Fruit fly (Drosophila melanogaster) whole organism, prepupa: ENCODE data around the gene D.
A peak's percentile ranks its signal among the peaks of the same experiment; 100 is the strongest.

Source experiments
- Blimp-1 ChIP-seq: fragments of 200-800 bp; sonication (Bioruptor generic); optimal IDR thresholded peaks from 3 replicates; lab custom pipeline; 2017; ENCODE audit warnings: missing biosample characterization, missing genetic modification characterization, mild to moderate bottlenecking, moderate library complexity, missing genetic modification reagents
- CG10631 ChIP-seq: fragments of 200-800 bp; sonication (Bioruptor generic); optimal IDR thresholded peaks from 2 replicates; lab custom pipeline; 2016; ENCODE audit warnings: missing biosample characterization, missing genetic modification characterization
- CG10669 ChIP-seq: fragments of 200-800 bp; sonication (Bioruptor generic); optimal IDR thresholded peaks from 3 replicates; lab custom pipeline; 2018; ENCODE audit warnings: missing biosample characterization, mild to moderate bottlenecking, missing genetic modification characterization, moderate library complexity
- CG11294 ChIP-seq: fragments of 200-800 bp; sonication (Bioruptor generic); IDR thresholded peaks from 2 replicates; pipeline ENCODE4 v1.3.6; 2022; ENCODE audit warnings: missing biosample characterization, missing genetic modification characterization
- CG11762 ChIP-seq: fragments of 200-800 bp; sonication (Bioruptor generic); optimal IDR thresholded peaks from 3 replicates; lab custom pipeline; 2016; ENCODE audit warnings: missing biosample characterization, missing genetic modification characterization; ENCODE audit not compliant: insufficient read depth
- CG11902 ChIP-seq: fragments of 200-800 bp; sonication (Bioruptor generic); optimal IDR thresholded peaks from 3 replicates; lab custom pipeline; 2016; ENCODE audit warnings: missing biosample characterization, missing genetic modification characterization
- CG15336 ChIP-seq: fragments of 200-800 bp; sonication (Bioruptor generic); IDR thresholded peaks from 2 replicates; pipeline ENCODE4 v1.3.6; 2022; ENCODE audit warnings: missing biosample characterization, missing genetic modification characterization
- CG1621 ChIP-seq: fragments of 200-800 bp; sonication (Bioruptor generic); optimal IDR thresholded peaks from 3 replicates; lab custom pipeline; 2018; ENCODE audit warnings: missing biosample characterization, mild to moderate bottlenecking, missing genetic modification characterization
- CG16779 ChIP-seq: fragments of 200-800 bp; sonication (Bioruptor generic); optimal IDR thresholded peaks from 3 replicates; lab custom pipeline; 2017; ENCODE audit warnings: missing biosample characterization, mild to moderate bottlenecking, missing genetic modification characterization
- CG3032 ChIP-seq: fragments of 200-800 bp; optimal IDR thresholded peaks from 2 replicates; lab custom pipeline; 2019; ENCODE audit warnings: missing biosample characterization, mild to moderate bottlenecking, missing genetic modification characterization, moderate library complexity
- CG31627 ChIP-seq: fragments of 200-800 bp; sonication (Bioruptor generic); optimal IDR thresholded peaks from 3 replicates; lab custom pipeline; 2016; ENCODE audit warnings: missing biosample characterization, missing genetic modification characterization
- CG32006 ChIP-seq: fragments of 200-800 bp; sonication (Bioruptor generic); optimal IDR thresholded peaks from 3 replicates; lab custom pipeline; 2017; ENCODE audit warnings: missing biosample characterization, mild to moderate bottlenecking, missing genetic modification characterization
- CG3919 ChIP-seq: fragments of 200-800 bp; sonication (Bioruptor generic); optimal IDR thresholded peaks from 3 replicates; lab custom pipeline; 2016; ENCODE audit warnings: missing biosample characterization, missing genetic modification characterization
- CG6163 ChIP-seq: fragments of 200-800 bp; sonication (Bioruptor generic); IDR thresholded peaks from 3 replicates; pipeline ENCODE4 v1.3.6; 2022; ENCODE audit warnings: missing biosample characterization, missing genetic modification characterization
- CG6276 ChIP-seq: fragments of 200-800 bp; sonication (Bioruptor generic); optimal IDR thresholded peaks from 2 replicates; lab custom pipeline; 2017; ENCODE audit warnings: missing biosample characterization, mild to moderate bottlenecking, missing genetic modification characterization
- CG6792 ChIP-seq: fragments of 200-800 bp; sonication (Bioruptor generic); optimal IDR thresholded peaks from 3 replicates; lab custom pipeline; 2016; ENCODE audit warnings: missing biosample characterization, missing genetic modification characterization
- CG6808 ChIP-seq: fragments of 200-800 bp; sonication (Bioruptor generic); optimal IDR thresholded peaks from 3 replicates; lab custom pipeline; 2017; ENCODE audit warnings: missing biosample characterization, missing genetic modification characterization, mild to moderate bottlenecking, moderate library complexity, missing genetic modification reagents
- CG6854 ChIP-seq: fragments of 200-800 bp; sonication (Bioruptor generic); optimal IDR thresholded peaks from 2 replicates; lab custom pipeline; 2017; ENCODE audit warnings: missing biosample characterization, mild to moderate bottlenecking, missing genetic modification characterization
- CG7368 ChIP-seq: fragments of 200-800 bp; sonication (Bioruptor generic); optimal IDR thresholded peaks from 3 replicates; lab custom pipeline; 2016; ENCODE audit warnings: missing biosample characterization, missing genetic modification characterization
- CG8632 ChIP-seq: fragments of 200-800 bp; sonication (Bioruptor generic); optimal IDR thresholded peaks from 3 replicates; lab custom pipeline; 2016; ENCODE audit warnings: missing biosample characterization, missing genetic modification characterization
- CG9139 ChIP-seq: fragments of 200-800 bp; sonication (Bioruptor generic); optimal IDR thresholded peaks from 3 replicates; lab custom pipeline; 2017; ENCODE audit warnings: missing biosample characterization, mild to moderate bottlenecking, missing genetic modification characterization
- Eip75B ChIP-seq: fragments of 200-800 bp; sonication (Bioruptor generic); optimal IDR thresholded peaks from 3 replicates; lab custom pipeline; 2016; ENCODE audit warnings: missing biosample characterization, missing genetic modification characterization
- Eip78C ChIP-seq: fragments of 200-800 bp; sonication (Bioruptor generic); peaks from one replicate; lab custom pipeline; 2016; ENCODE audit warnings: missing biosample characterization, missing genetic modification characterization
- Eip93F ChIP-seq: fragments of 200-800 bp; sonication (Bioruptor generic); optimal IDR thresholded peaks from 2 replicates; lab custom pipeline; 2016; ENCODE audit warnings: missing biosample characterization, mild to moderate bottlenecking, missing genetic modification characterization
- Ets21C ChIP-seq: fragments of 200-800 bp; sonication (Bioruptor generic); optimal IDR thresholded peaks from 3 replicates; lab custom pipeline; 2016; ENCODE audit warnings: missing biosample characterization, missing genetic modification characterization
- Ets96B ChIP-seq: fragments of 200-800 bp; optimal IDR thresholded peaks from 2 replicates; lab custom pipeline; 2019; ENCODE audit warnings: missing biosample characterization, mild to moderate bottlenecking, missing genetic modification characterization, moderate library complexity
- Hr39 ChIP-seq: fragments of 200-800 bp; sonication (Bioruptor generic); optimal IDR thresholded peaks from 2 replicates; lab custom pipeline; 2016; ENCODE audit warnings: missing biosample characterization, missing genetic modification characterization
- Lpt ChIP-seq: fragments of 200-800 bp; sonication (Bioruptor generic); optimal IDR thresholded peaks from 3 replicates; lab custom pipeline; 2016; ENCODE audit warnings: missing biosample characterization, missing genetic modification characterization
- Met ChIP-seq: fragments of 200-800 bp; sonication (Bioruptor generic); optimal IDR thresholded peaks from 3 replicates; lab custom pipeline; 2016; ENCODE audit warnings: missing biosample characterization, missing genetic modification characterization
- OdsH ChIP-seq: fragments of 200-800 bp; sonication (Bioruptor generic); optimal IDR thresholded peaks from 3 replicates; lab custom pipeline; 2016; ENCODE audit warnings: missing biosample characterization, missing genetic modification characterization
- Smox ChIP-seq: fragments of 200-800 bp; sonication (Bioruptor generic); optimal IDR thresholded peaks from 3 replicates; lab custom pipeline; 2016; ENCODE audit warnings: missing biosample characterization, missing genetic modification characterization
- Sox102F ChIP-seq: fragments of 200-800 bp; sonication (Bioruptor generic); optimal IDR thresholded peaks from 2 replicates; lab custom pipeline; 2016; ENCODE audit warnings: missing biosample characterization, mild to moderate bottlenecking, missing genetic modification characterization
- Sox14 ChIP-seq: fragments of 200-800 bp; sonication (Bioruptor generic); optimal IDR thresholded peaks from 3 replicates; lab custom pipeline; 2016; ENCODE audit warnings: missing biosample characterization, missing genetic modification characterization
- Sox15 ChIP-seq: fragments of 200-800 bp; sonication (Bioruptor generic); optimal IDR thresholded peaks from 3 replicates; lab custom pipeline; 2016; ENCODE audit warnings: missing biosample characterization, missing genetic modification characterization
- achi ChIP-seq: fragments of 200-800 bp; sonication (Bioruptor generic); optimal IDR thresholded peaks from 3 replicates; lab custom pipeline; 2016; ENCODE audit warnings: missing biosample characterization, missing genetic modification characterization
- acj6 ChIP-seq: fragments of 200-800 bp; sonication (Bioruptor generic); optimal IDR thresholded peaks from 3 replicates; lab custom pipeline; 2016; ENCODE audit warnings: missing biosample characterization, missing genetic modification characterization
- cyc ChIP-seq: fragments of 200-800 bp; sonication (Bioruptor generic); optimal IDR thresholded peaks from 3 replicates; lab custom pipeline; 2016; ENCODE audit warnings: missing biosample characterization, missing genetic modification characterization
- dac ChIP-seq: fragments of 200-800 bp; sonication (Bioruptor generic); optimal IDR thresholded peaks from 2 replicates; lab custom pipeline; 2017; ENCODE audit warnings: missing biosample characterization, mild to moderate bottlenecking, missing genetic modification characterization
- eg ChIP-seq: fragments of 200-800 bp; sonication (Bioruptor generic); IDR thresholded peaks from 3 replicates; pipeline ENCODE4 v1.3.6; 2022; ENCODE audit warnings: missing biosample characterization, missing genetic modification characterization
- esn ChIP-seq: fragments of 200-800 bp; sonication (Bioruptor generic); optimal IDR thresholded peaks from 2 replicates; lab custom pipeline; 2016; ENCODE audit warnings: missing biosample characterization, mild to moderate bottlenecking, missing genetic modification characterization, moderate library complexity
- fd85E ChIP-seq: fragments of 200-800 bp; sonication (Bioruptor generic); optimal IDR thresholded peaks from 3 replicates; lab custom pipeline; 2016; ENCODE audit warnings: missing biosample characterization, missing genetic modification characterization
- fkh ChIP-seq: fragments of 200-800 bp; sonication (Bioruptor generic); optimal IDR thresholded peaks from 3 replicates; lab custom pipeline; 2017; ENCODE audit warnings: missing biosample characterization, mild to moderate bottlenecking, missing genetic modification characterization, moderate library complexity
- lz ChIP-seq: fragments of 200-800 bp; sonication (Bioruptor generic); optimal IDR thresholded peaks from 3 replicates; lab custom pipeline; 2016; ENCODE audit warnings: missing biosample characterization, missing genetic modification characterization
- net ChIP-seq: fragments of 200-800 bp; sonication (Bioruptor generic); optimal IDR thresholded peaks from 3 replicates; lab custom pipeline; 2016; ENCODE audit warnings: missing biosample characterization, missing genetic modification characterization
- pdm3 ChIP-seq: fragments of 200-800 bp; sonication (Bioruptor generic); optimal IDR thresholded peaks from 3 replicates; lab custom pipeline; 2016; ENCODE audit warnings: missing biosample characterization, missing genetic modification characterization
- salr ChIP-seq, 2 experiments: fragments of 200-800 bp; sonication (Bioruptor generic); optimal IDR thresholded peaks; 3 replicates each; lab custom pipeline; 2016 to 2018; ENCODE audit warnings: missing biosample characterization in 2 of 2, missing genetic modification characterization in 2 of 2, mild to moderate bottlenecking in 1 of 2
- spab ChIP-seq: fragments of 200-800 bp; sonication (Bioruptor generic); optimal IDR thresholded peaks from 2 replicates; lab custom pipeline; 2017; ENCODE audit warnings: missing biosample characterization, mild to moderate bottlenecking, missing genetic modification characterization, missing genetic modification reagents
- ss ChIP-seq, 2 experiments: fragments of 200-800 bp; sonication (Bioruptor generic); optimal IDR thresholded peaks; 2 replicates in 1 of 2; 3 replicates in 1 of 2; lab custom pipeline; 2017 to 2018; ENCODE audit warnings: mild to moderate bottlenecking in 2 of 2, missing biosample characterization in 2 of 2, missing genetic modification characterization in 2 of 2, moderate library complexity in 1 of 2
- svp ChIP-seq: fragments of 200-800 bp; sonication (Bioruptor generic); peaks from one replicate; lab custom pipeline; 2016; ENCODE audit warnings: missing biosample characterization, missing genetic modification characterization
- topi ChIP-seq: fragments of 200-800 bp; sonication (Bioruptor generic); optimal IDR thresholded peaks from 3 replicates; lab custom pipeline; 2016; ENCODE audit warnings: missing biosample characterization, missing genetic modification characterization
- vri ChIP-seq: fragments of 200-800 bp; sonication (Bioruptor generic); optimal IDR thresholded peaks from 3 replicates; lab custom pipeline; 2016; ENCODE audit warnings: missing biosample characterization, mild to moderate bottlenecking, missing genetic modification characterization

The D gene

DNA sequence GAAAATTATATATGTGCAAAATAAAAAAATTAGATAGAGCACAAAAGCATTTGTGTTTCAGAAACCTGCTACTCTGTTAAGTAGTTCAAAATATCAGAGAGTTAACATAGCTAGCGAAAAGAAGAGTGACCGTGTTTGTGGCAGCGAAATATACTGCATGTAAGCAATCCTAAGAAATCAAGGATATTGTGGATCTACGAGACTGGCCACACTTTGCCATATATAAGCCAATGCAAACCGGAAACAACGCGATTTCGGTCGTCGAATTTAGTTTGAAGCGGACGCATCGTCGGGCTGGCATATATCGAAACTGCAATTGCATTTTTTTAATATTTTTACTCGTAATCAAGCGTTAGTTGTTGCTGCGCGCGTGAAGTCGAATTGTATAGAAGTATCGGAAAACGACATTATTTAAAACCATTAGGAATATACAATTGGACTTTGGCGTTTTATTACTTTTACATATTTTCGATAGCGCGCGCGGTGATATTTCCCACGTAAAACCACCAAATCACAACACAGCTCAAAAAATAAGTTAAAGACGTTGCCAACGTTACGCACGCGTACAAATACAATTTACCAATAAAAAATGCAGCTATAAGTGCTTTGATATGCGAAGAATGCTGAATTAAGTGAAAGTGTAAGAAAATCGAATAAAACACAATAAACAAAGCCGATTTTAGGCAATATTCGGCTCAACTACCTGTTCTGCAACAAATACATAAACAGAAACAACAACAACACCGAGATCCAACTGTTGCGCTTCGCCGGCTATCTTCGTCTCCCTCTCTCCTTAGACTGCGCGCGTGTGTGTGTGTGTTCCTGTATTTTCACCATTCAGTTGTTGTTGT lies 12.4 kb upstream of the D start, which contains the start of gene nuf:
nuf (plus strand) TSS at position 246 of the 851 bp plus-strand sequence.
- TF ChIP-seq acj6 (GFP tag; lab: Kevin White, UChicago) (no peak), topi (GFP tag; lab: Kevin White, UChicago) (peak; percentile 57), CG9139 (peak; percentile 73), eg (GFP tag; lab: Robert Waterston, UW) (peak; percentile 69; the same call in 2 of the 3 replicates), achi (GFP tag; lab: Kevin White, UChicago) (no peak), lz (GFP tag; lab: Kevin White, UChicago) (peak; percentile 12), Smox (GFP tag; lab: Kevin White, UChicago) (peak; percentile 2), Eip75B (GFP tag; lab: Kevin White, UChicago) (peak; percentile 21), dac (GFP tag; lab: Kevin White, UChicago) (no peak), CG11902 (GFP tag; lab: Kevin White, UChicago) (no peak), Sox15 (GFP tag; lab: Kevin White, UChicago) (no peak), Ets21C (GFP tag; lab: Kevin White, UChicago) (no peak), CG31627 (GFP tag; lab: Kevin White, UChicago) (no peak), CG11294 (GFP tag; lab: Robert Waterston, UW) (no peak), CG16779 (tag; lab: Kevin White, UChicago) (peak; percentile 0), Hr39 (GFP tag; lab: Kevin White, UChicago) (no peak), Met (GFP tag; lab: Kevin White, UChicago) (peak; percentile 38), ss (GFP tag; optimal IDR thresholded peaks at IDR 0.05; lab: Kevin White, UChicago) (peak in 1 of 2 experiments; percentile 24), fd85E (peak; percentile 33), CG32006 (GFP tag; lab: Kevin White, UChicago) (no peak), CG6854 (peak; percentile 89), CG3032 (tag; lab: Kevin White, UChicago) (peak; percentile 23), pdm3 (GFP tag; lab: Kevin White, UChicago) (no peak), CG11762 (GFP tag; lab: Kevin White, UChicago) (peak; percentile 0), Blimp-1 (no peak), svp (GFP tag; lab: Kevin White, UChicago) (no peak), Sox14 (peak; percentile 34), CG3919 (GFP tag; lab: Kevin White, UChicago) (peak; percentile 80), spab (GFP tag; lab: Kevin White, UChicago) (no peak), CG10631 (no peak), CG15336 (GFP tag; lab: Robert Waterston, UW) (no peak), CG1621 (no peak), vri (peak; percentile 59), Eip78C (GFP tag; lab: Kevin White, UChicago) (peak; percentile 70), CG10669 (peak; percentile 58), fkh (no peak), CG6276 (peak; percentile 37), cyc (GFP tag; lab: Kevin White, UChicago) (peak; percentile 38), Eip93F (GFP tag; lab: Kevin White, UChicago) (peak; percentile 23), salr (GFP tag; optimal IDR thresholded peaks at IDR 0.05; lab: Kevin White, UChicago) (no peak), net (no peak), Lpt (GFP tag; lab: Kevin White, UChicago) (no peak), CG6163 (GFP tag; lab: Robert Waterston, UW) (peak; percentile 74), CG6792 (no peak), CG8632 (GFP tag; lab: Kevin White, UChicago) (no peak), esn (peak; percentile 44), OdsH (GFP tag; lab: Kevin White, UChicago) (no peak), CG7368 (GFP tag; lab: Kevin White, UChicago) (peak; percentile 22), Ets96B (tag; lab: Kevin White, UChicago) (no peak), Sox102F (GFP tag; lab: Kevin White, UChicago) (peak; percentile 30), CG6808 (GFP tag; lab: Kevin White, UChicago) (peak; percentile 49)
